Fruit fly (Drosophila melanogaster) whole organism, wandering third instar larva: ENCODE results near the gene CG18081.

Experiments used
- CG32264 ChIP-seq: fragments of 200-800 bp; sonication (Bioruptor generic); optimal IDR thresholded peaks from 2 replicates; lab custom pipeline; 2016; ENCODE audit warnings: missing biosample characterization, missing genetic modification characterization
- GATAd ChIP-seq: sonication (Bioruptor generic); optimal IDR thresholded peaks from 2 replicates; lab custom pipeline; 2016; ENCODE audit warnings: missing biosample characterization, missing genetic modification characterization
- OdsH ChIP-seq: fragments of 200-800 bp; sonication (Bioruptor generic); optimal IDR thresholded peaks from 2 replicates; lab custom pipeline; 2016; ENCODE audit warnings: missing biosample characterization, mild to moderate bottlenecking, missing genetic modification characterization
- h ChIP-seq: fragments of 200-800 bp; sonication (Bioruptor generic); optimal IDR thresholded peaks from 3 replicates; lab custom pipeline; 2016; ENCODE audit warnings: missing biosample characterization, mild to moderate bottlenecking, missing genetic modification characterization
- psq ChIP-seq: fragments of 200-800 bp; sonication (Bioruptor generic); optimal IDR thresholded peaks from 3 replicates; lab custom pipeline; 2017; ENCODE audit warnings: missing biosample characterization, mild to moderate bottlenecking, missing genetic modification characterization, moderate library complexity

dm6 chr3L:15826347-15826984 lies 8.7 kb downstream of the CG18081 start, which contains the start of the genes DCP2 and dbo:
- TF ChIP-seq CG32264 (GFP tag; lab: Kevin White, UChicago) (no peak), GATAd (GFP tag; lab: Kevin White, UChicago) (no peak), psq (GFP tag; lab: Kevin White, UChicago) (no peak), h (GFP tag; lab: Kevin White, UChicago) (peak; percentile 48), OdsH (peak; percentile 1)
